ENCODE assay signal across 2 worm cellular contexts in genomic region chrX:13306869-13307446, ce11.
TF ChIP-seq lines count a peak whose summit lies in the region.

No protein-coding gene starts in this region.

TF ChIP-seq in whole organism, L1 larva, 84 proteins besides CTCF, POLR2A, EP300 and RAD21 (continued from another document):
- TF ChIP-seq nhr-84 (tag; optimal IDR thresholded peaks at IDR 0.05; lab: Kevin White, UChicago) (no peak), unc-30 (tag; optimal IDR thresholded peaks at IDR 0.05; lab: Kevin White, UChicago) (no peak), fos-1 (tag; optimal IDR thresholded peaks at IDR 0.05; lab: Kevin White, UChicago) (peak; percentile 71), zag-1 (tag; optimal IDR thresholded peaks at IDR 0.05; lab: Kevin White, UChicago) (no peak), pqm-1 (tag; optimal IDR thresholded peaks at IDR 0.05; lab: Kevin White, UChicago) (no peak), blmp-1 (tag; optimal IDR thresholded peaks at IDR 0.05; lab: Kevin White, UChicago) (peak; percentile 58), nhr-90 (tag; optimal IDR thresholded peaks at IDR 0.05; lab: Kevin White, UChicago; ENCODE audit: poor library complexity) (peak; percentile 83), nhr-76 (tag; optimal IDR thresholded peaks at IDR 0.05; lab: Kevin White, UChicago) (peak; percentile 31), ces-1 (GFP tag; optimal IDR thresholded peaks at IDR 0.05; lab: Kevin White, UChicago) (no peak), efl-1 (optimal IDR thresholded peaks at IDR 0.05; lab: Kevin White, UChicago) (peak; percentile 32 to 46), efl-1 (GFP tag; optimal IDR thresholded peaks at IDR 0.05 in 1 of 2; lab: Kevin White, UChicago) (peak in 1 of 2 experiments; percentile 91), ets-5 (GFP tag; IDR thresholded peaks at IDR 0.05; lab: Robert Waterston, UW) (no peak), pag-3 (tag; optimal IDR thresholded peaks at IDR 0.05; lab: Kevin White, UChicago; ENCODE audit: borderline replicate concordance, insufficient read depth) (no peak), ceh-63 (GFP tag; optimal IDR thresholded peaks at IDR 0.05; lab: Kevin White, UChicago) (no peak), mef-2 (tag; optimal IDR thresholded peaks at IDR 0.05; lab: Kevin White, UChicago) (peak; percentile 12), nhr-28 (tag; optimal IDR thresholded peaks at IDR 0.05; lab: Kevin White, UChicago) (no peak), nhr-11 (tag; optimal IDR thresholded peaks at IDR 0.05; lab: Kevin White, UChicago) (no peak), egl-13 (tag; optimal IDR thresholded peaks at IDR 0.05; lab: Kevin White, UChicago) (peak; percentile 58), xbp-1 (tag; optimal IDR thresholded peaks at IDR 0.05; lab: Kevin White, UChicago) (peak; percentile 70), egl-27 (tag; optimal IDR thresholded peaks at IDR 0.05; lab: Kevin White, UChicago) (peak in 1 of 2 experiments; percentile 59), sup-37 (GFP tag; optimal IDR thresholded peaks at IDR 0.05; lab: Kevin White, UChicago) (peak; percentile 7), snu-23 (GFP tag; optimal IDR thresholded peaks at IDR 0.05; lab: Kevin White, UChicago) (peak; percentile 92), ama-1 (optimal IDR thresholded peaks at IDR 0.05; lab: Kevin White, UChicago) (no peak), pax-3 (tag; optimal IDR thresholded peaks at IDR 0.05; lab: Kevin White, UChicago) (peak; percentile 41)

TF ChIP-seq in whole organism, young adult, 124 proteins besides CTCF, POLR2A, EP300 and RAD21 (continued from another document):
- TF ChIP-seq ztf-25 (GFP tag; IDR thresholded peaks at IDR 0.05; lab: Robert Waterston, UW) (peak; percentile 98), attf-3 (GFP tag; conservative IDR thresholded peaks at IDR 0.05; lab: Robert Waterston, UW) (peak; percentile 61; the same call in 1 of the 2 replicates), K12H6.12 (tag; optimal IDR thresholded peaks at IDR 0.05; lab: Kevin White, UChicago) (peak; percentile 85), T26A5.8 (tag; optimal IDR thresholded peaks at IDR 0.05; lab: Kevin White, UChicago) (peak; percentile 73), repo-1 (tag; optimal IDR thresholded peaks at IDR 0.05; lab: Kevin White, UChicago) (no peak), ztf-3 (GFP tag; optimal IDR thresholded peaks at IDR 0.05; lab: Kevin White, UChicago) (peak; percentile 61), ztf-6 (GFP tag; IDR thresholded peaks at IDR 0.05; lab: Robert Waterston, UW) (no peak), Y95B8A.8 (GFP tag; IDR thresholded peaks at IDR 0.05; lab: Robert Waterston, UW) (peak; percentile 79), hlh-26 (GFP tag; conservative IDR thresholded peaks at IDR 0.05; lab: Robert Waterston, UW) (0 out of 2 replicates have a peak, but pooled peaks have one; percentile 33), hmg-1.2 (GFP tag; IDR thresholded peaks at IDR 0.05; lab: Robert Waterston, UW) (peak; percentile 87), atf-7 (tag; optimal IDR thresholded peaks at IDR 0.05; lab: Kevin White, UChicago) (peak; percentile 83), hrde-1 (tag; optimal IDR thresholded peaks at IDR 0.05; lab: Kevin White, UChicago; ENCODE audit: borderline replicate concordance) (peak; percentile 90)
TF ChIP-seq in whole organism, young adult: peak in this region for 95.
